Worm (Caenorhabditis elegans): Measurements from ENCODE around the gene cpg-24.

DNA sequence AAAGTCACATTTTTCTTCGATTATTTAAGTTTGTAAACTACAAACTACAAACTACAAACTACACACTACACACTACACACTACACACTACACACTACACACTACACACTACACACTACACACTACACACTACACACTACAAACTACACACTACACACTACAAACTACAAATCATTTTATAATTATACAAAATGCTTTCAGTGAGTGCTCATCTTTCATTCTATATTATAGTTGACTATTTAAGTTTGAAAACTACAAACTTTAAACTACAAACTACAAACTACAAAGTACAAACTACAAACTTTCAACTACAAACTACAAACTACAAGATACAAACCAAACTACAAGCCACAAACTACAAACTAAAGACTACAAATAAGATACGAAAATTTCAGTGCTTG, 7.3 kb upstream of the cpg-24 start:
- TF ChIP-seq hmbx-1 (tag; optimal IDR thresholded peaks at IDR 0.05) (no peak), ama-1 (optimal IDR thresholded peaks at IDR 0.05) (no peak), ceh-13 (GFP tag; optimal IDR thresholded peaks at IDR 0.05) (no peak), scrt-1 (GFP tag; IDR thresholded peaks at IDR 0.05) (no peak), hmg-4 (GFP tag; optimal IDR thresholded peaks at IDR 0.05) (no peak), hnd-1 (tag; optimal IDR thresholded peaks at IDR 0.05) (no peak), aly-1 (tag; optimal IDR thresholded peaks at IDR 0.05) (no peak), tbx-37 (GFP tag; conservative IDR thresholded peaks at IDR 0.05) (no peak), flt-1 (GFP tag; IDR thresholded peaks at IDR 0.05) (no peak), B0310.2 (tag; optimal IDR thresholded peaks at IDR 0.05) (no peak), F13C5.2 (tag; optimal IDR thresholded peaks at IDR 0.05) (no peak), tra-4 (tag; optimal IDR thresholded peaks at IDR 0.05) (no peak), tbx-11 (GFP tag; IDR thresholded peaks at IDR 0.05) (no peak)
